Fruit fly (Drosophila melanogaster) whole organism, embryonic: ENCODE measurements around the gene CG34436.

Source experiments
- Atf6 ChIP-seq: fragments of 200-800 bp; sonication (Bioruptor generic); IDR thresholded peaks from 2 replicates; pipeline ENCODE4 v1.3.6; 2022; ENCODE audit warnings: missing biosample characterization, missing genetic modification characterization
- BEAF-32 ChIP-seq: fragments of 200-800 bp; sonication (Bioruptor generic); optimal IDR thresholded peaks from 3 replicates; lab custom pipeline; 2017; ENCODE audit warnings: missing biosample characterization, missing genetic modification characterization, mild to moderate bottlenecking, moderate library complexity, missing genetic modification reagents
- Blimp-1 ChIP-seq: fragments of 200-800 bp; sonication (Bioruptor generic); optimal IDR thresholded peaks from 3 replicates; lab custom pipeline; 2018; ENCODE audit warnings: missing biosample characterization, missing genetic modification characterization, mild to moderate bottlenecking, moderate library complexity, missing genetic modification reagents
- Bteb2 ChIP-seq: fragments of 200-800 bp; sonication (Bioruptor generic); optimal IDR thresholded peaks from 2 replicates; lab custom pipeline; 2016; ENCODE audit warnings: missing biosample characterization, missing genetic modification characterization
- CG13296 ChIP-seq: fragments of 200-800 bp; sonication (Bioruptor generic); optimal IDR thresholded peaks from 3 replicates; lab custom pipeline; 2018; ENCODE audit warnings: missing biosample characterization, mild to moderate bottlenecking, missing genetic modification characterization
- CG13894 ChIP-seq: fragments of 200-800 bp; sonication (Bioruptor generic); optimal IDR thresholded peaks from 3 replicates; lab custom pipeline; 2018; ENCODE audit warnings: missing biosample characterization, mild to moderate bottlenecking, missing genetic modification characterization, moderate library complexity
- CG15514 ChIP-seq: fragments of 200-800 bp; sonication (Bioruptor generic); optimal IDR thresholded peaks from 3 replicates; lab custom pipeline; 2017; ENCODE audit warnings: missing biosample characterization, missing genetic modification characterization, mild to moderate bottlenecking, moderate library complexity, missing genetic modification reagents
- CG18599 ChIP-seq: fragments of 200-800 bp; sonication (Bioruptor generic); optimal IDR thresholded peaks from 3 replicates; lab custom pipeline; 2017; ENCODE audit warnings: missing biosample characterization, missing genetic modification characterization, mild to moderate bottlenecking, moderate library complexity, missing genetic modification reagents
- CG2120 ChIP-seq: fragments of 200-800 bp; sonication (Bioruptor generic); optimal IDR thresholded peaks from 3 replicates; lab custom pipeline; 2016; ENCODE audit warnings: missing biosample characterization, missing genetic modification characterization
- CG2875 ChIP-seq: fragments of 200-800 bp; sonication (Bioruptor generic); optimal IDR thresholded peaks from 2 replicates; lab custom pipeline; 2017; ENCODE audit warnings: missing biosample characterization, mild to moderate bottlenecking, missing genetic modification characterization, missing genetic modification reagents
- CG3281 ChIP-seq: fragments of 200-800 bp; sonication (Bioruptor generic); optimal IDR thresholded peaks from 3 replicates; lab custom pipeline; 2017; ENCODE audit warnings: missing biosample characterization, mild to moderate bottlenecking, missing genetic modification characterization
- CG34376 ChIP-seq: fragments of 200-800 bp; sonication (Bioruptor generic); optimal IDR thresholded peaks from 2 replicates; lab custom pipeline; 2018; ENCODE audit warnings: missing biosample characterization, mild to moderate bottlenecking, missing genetic modification characterization
- CG3847 ChIP-seq: fragments of 200-800 bp; sonication (Bioruptor generic); IDR thresholded peaks from 2 replicates; pipeline ENCODE4 v1.3.6; 2022; ENCODE audit warnings: missing biosample characterization, missing genetic modification characterization
- CG7745 ChIP-seq: fragments of 200-800 bp; sonication (Bioruptor generic); optimal IDR thresholded peaks from 2 replicates; lab custom pipeline; 2018; ENCODE audit warnings: missing biosample characterization, mild to moderate bottlenecking, missing genetic modification characterization, moderate library complexity
- CG7987 ChIP-seq: fragments of 200-800 bp; sonication (Bioruptor generic); optimal IDR thresholded peaks from 2 replicates; lab custom pipeline; 2018; ENCODE audit warnings: missing biosample characterization, mild to moderate bottlenecking, missing genetic modification characterization, moderate library complexity
- CG8089 ChIP-seq: fragments of 200-800 bp; sonication (Bioruptor generic); optimal IDR thresholded peaks from 3 replicates; lab custom pipeline; 2016; ENCODE audit warnings: missing biosample characterization, missing genetic modification characterization
- CG8359 ChIP-seq: fragments of 200-800 bp; sonication (Bioruptor generic); optimal IDR thresholded peaks from 2 replicates; lab custom pipeline; 2017; ENCODE audit warnings: missing biosample characterization, mild to moderate bottlenecking, missing genetic modification characterization, borderline replicate concordance
- CG9215 ChIP-seq: fragments of 200-800 bp; sonication (Bioruptor generic); IDR thresholded peaks from 2 replicates; pipeline ENCODE4 v1.3.6; 2022; ENCODE audit warnings: missing biosample characterization, missing genetic modification characterization
- CG9437 ChIP-seq: fragments of 200-800 bp; sonication (Bioruptor generic); optimal IDR thresholded peaks from 2 replicates; lab custom pipeline; 2018; ENCODE audit warnings: missing biosample characterization, mild to moderate bottlenecking, missing genetic modification characterization
- CTCF ChIP-seq: fragments of 200-800 bp; sonication (Bioruptor generic); optimal IDR thresholded peaks from 2 replicates; lab custom pipeline; 2017; ENCODE audit warnings: missing biosample characterization, mild to moderate bottlenecking, missing genetic modification characterization, moderate library complexity
- Dfd ChIP-seq, 2 experiments: fragments of >200 bp; optimal IDR thresholded peaks; 2 replicates each; lab custom pipeline; 2017; ENCODE audit warnings: missing biosample characterization in 2 of 2, missing genetic modification characterization in 2 of 2
- Dip3 ChIP-seq: fragments of 200-800 bp; sonication (Bioruptor generic); optimal IDR thresholded peaks from 3 replicates; lab custom pipeline; 2016; ENCODE audit warnings: missing biosample characterization, missing genetic modification characterization
- Dll ChIP-seq: fragments of 200-800 bp; sonication (Bioruptor generic); IDR thresholded peaks from 4 replicates; pipeline ENCODE4 v1.3.6; 2022; ENCODE audit warnings: missing biosample characterization, missing genetic modification characterization; ENCODE audit not compliant: partially characterized antibody
- E2f2 ChIP-seq: fragments of 200-800 bp; sonication (Bioruptor generic); IDR thresholded peaks from 2 replicates; pipeline ENCODE4 v1.3.6; 2022; ENCODE audit warnings: missing biosample characterization, missing genetic modification characterization
- Fer1 ChIP-seq: fragments of 200-800 bp; sonication (Bioruptor generic); optimal IDR thresholded peaks from 2 replicates; lab custom pipeline; 2017; ENCODE audit warnings: missing biosample characterization, mild to moderate bottlenecking, missing genetic modification characterization
- Fer3 ChIP-seq: fragments of 200-800 bp; sonication (Bioruptor generic); optimal IDR thresholded peaks from 2 replicates; lab custom pipeline; 2018; ENCODE audit warnings: missing biosample characterization, mild to moderate bottlenecking, missing genetic modification characterization, moderate library complexity
- Hr51 ChIP-seq, 2 experiments: fragments of 200-800 bp; sonication (Bioruptor generic); optimal IDR thresholded peaks; 2 replicates in 1 of 2; 3 replicates in 1 of 2; lab custom pipeline; 2016 to 2018; ENCODE audit warnings: missing biosample characterization in 2 of 2, missing genetic modification characterization in 2 of 2, mild to moderate bottlenecking in 1 of 2, moderate library complexity in 1 of 2
- Kr ChIP-seq: fragments of 200-800 bp; sonication (Bioruptor generic); optimal IDR thresholded peaks from 2 replicates; lab custom pipeline; 2017; ENCODE audit warnings: missing biosample characterization, mild to moderate bottlenecking, missing genetic modification characterization
- NFAT ChIP-seq: fragments of 200-800 bp; sonication (Bioruptor generic); IDR thresholded peaks from 2 replicates; pipeline ENCODE4 v1.3.6; 2022; ENCODE audit warnings: missing biosample characterization, missing genetic modification characterization
- ac ChIP-seq: fragments of 200-800 bp; sonication (Bioruptor generic); optimal IDR thresholded peaks from 3 replicates; lab custom pipeline; 2017; ENCODE audit warnings: missing biosample characterization, mild to moderate bottlenecking, missing genetic modification characterization
- ara ChIP-seq: fragments of 200-800 bp; sonication (Bioruptor generic); IDR thresholded peaks from 2 replicates; pipeline ENCODE4 v1.3.6; 2022; ENCODE audit warnings: missing biosample characterization, missing genetic modification characterization
- bigmax ChIP-seq: fragments of 200-800 bp; sonication (Bioruptor generic); optimal IDR thresholded peaks from 2 replicates; lab custom pipeline; 2018; ENCODE audit warnings: missing biosample characterization, mild to moderate bottlenecking, missing genetic modification characterization
- corto ChIP-seq: fragments of 200-800 bp; sonication (Bioruptor generic); optimal IDR thresholded peaks from 2 replicates; lab custom pipeline; 2016; ENCODE audit warnings: missing biosample characterization, mild to moderate bottlenecking, missing genetic modification characterization, moderate library complexity
- crp ChIP-seq, 2 experiments: fragments of 200-800 bp; sonication (Bioruptor generic); optimal IDR thresholded peaks; 2 replicates in 1 of 2; 3 replicates in 1 of 2; lab custom pipeline; 2017; ENCODE audit warnings: missing biosample characterization in 2 of 2, missing genetic modification characterization in 2 of 2, mild to moderate bottlenecking in 1 of 2, moderate library complexity in 1 of 2
- exex ChIP-seq: fragments of 200-800 bp; sonication (Bioruptor generic); optimal IDR thresholded peaks from 4 replicates; lab custom pipeline; 2018; ENCODE audit warnings: missing biosample characterization, mild to moderate bottlenecking, missing genetic modification characterization, moderate library complexity
- ftz-f1 ChIP-seq: fragments of 200-800 bp; sonication (Bioruptor generic); optimal IDR thresholded peaks from 2 replicates; lab custom pipeline; 2016; ENCODE audit warnings: missing biosample characterization, missing genetic modification characterization
- gem ChIP-seq: fragments of 200-800 bp; sonication (Bioruptor generic); optimal IDR thresholded peaks from 2 replicates; lab custom pipeline; 2019; ENCODE audit warnings: missing biosample characterization, mild to moderate bottlenecking, missing genetic modification characterization, moderate library complexity
- her ChIP-seq: fragments of 200-800 bp; sonication (Bioruptor generic); optimal IDR thresholded peaks from 2 replicates; lab custom pipeline; 2016; ENCODE audit warnings: missing biosample characterization, missing genetic modification characterization
- lab ChIP-seq: fragments of 200-800 bp; sonication (Bioruptor generic); optimal IDR thresholded peaks from 3 replicates; lab custom pipeline; 2017; ENCODE audit warnings: missing biosample characterization, missing genetic modification characterization, mild to moderate bottlenecking, moderate library complexity, missing genetic modification reagents
- pros ChIP-seq: fragments of 200-800 bp; sonication (Bioruptor generic); optimal IDR thresholded peaks from 3 replicates; lab custom pipeline; 2019; ENCODE audit warnings: missing biosample characterization, mild to moderate bottlenecking, missing genetic modification characterization, moderate library complexity
- psq ChIP-seq: fragments of 200-800 bp; sonication (Bioruptor generic); optimal IDR thresholded peaks from 2 replicates; lab custom pipeline; 2017; ENCODE audit warnings: missing biosample characterization, missing genetic modification characterization
- rib ChIP-seq: fragments of 200-800 bp; sonication (Bioruptor generic); IDR thresholded peaks from 2 replicates; pipeline ENCODE4 v1.3.6; 2022; ENCODE audit warnings: missing biosample characterization, missing genetic modification characterization
- slbo ChIP-seq: fragments of 200-800 bp; sonication (Bioruptor generic); IDR thresholded peaks from 2 replicates; pipeline ENCODE4 v1.3.6; 2022; ENCODE audit warnings: missing biosample characterization, missing genetic modification characterization
- stwl ChIP-seq: fragments of 200-800 bp; sonication (Bioruptor generic); optimal IDR thresholded peaks from 3 replicates; lab custom pipeline; 2018; ENCODE audit warnings: missing biosample characterization, mild to moderate bottlenecking, missing genetic modification characterization, moderate library complexity
- tll ChIP-seq, 2 experiments: fragments of 200-800 bp in 1 of 2; fragments of >200 bp in 1 of 2; sonication (Bioruptor generic) in 1 of 2; optimal IDR thresholded peaks; 2 replicates each; lab custom pipeline; 2017 to 2019; ENCODE audit warnings: missing biosample characterization in 2 of 2, missing genetic modification characterization in 2 of 2, mild to moderate bottlenecking in 1 of 2, moderate library complexity in 1 of 2
- tna ChIP-seq: fragments of 200-800 bp; sonication (Bioruptor generic); IDR thresholded peaks from 2 replicates; pipeline ENCODE4 v1.3.6; 2022; ENCODE audit warnings: missing biosample characterization, missing genetic modification characterization; ENCODE audit not compliant: partially characterized antibody
- ttk ChIP-seq: fragments of 200-800 bp; sonication (Bioruptor generic); IDR thresholded peaks from 2 replicates; pipeline ENCODE4 v2.1.2; 2022; ENCODE audit warnings: missing biosample characterization, missing genetic modification characterization
- vvl ChIP-seq: fragments of 200-800 bp; sonication (Bioruptor generic); IDR thresholded peaks from 2 replicates; pipeline ENCODE4 v1.3.6; 2022; ENCODE audit warnings: missing biosample characterization, missing genetic modification characterization

Gene CG34436

dm6 chr3R:28330266-28331125, 48.1 kb downstream of the CG34436 start (continued):
- TF ChIP-seq crp (GFP tag; optimal IDR thresholded peaks at IDR 0.05; lab: Kevin White, UChicago), result peak in 1 of 2 experiments; percentile 62
- TF ChIP-seq NFAT, result no peak
- TF ChIP-seq CG13296 (GFP tag; lab: Kevin White, UChicago), result no peak
- TF ChIP-seq CG13894, result peak; percentile 78
- peak; percentile 12 for TF ChIP-seq CG15514 (GFP tag; lab: Kevin White, UChicago)
- TF ChIP-seq Fer1, result peak; percentile 19
- no peak for TF ChIP-seq CG9215
- no peak for TF ChIP-seq pros (GFP tag; lab: Kevin White, UChicago)
- TF ChIP-seq ac (GFP tag; lab: Kevin White, UChicago), result no peak
- peak; percentile 52; the same call in 1 of the 4 replicates for TF ChIP-seq Dll (GFP tag; lab: Robert Waterston, UW)
- no peak for TF ChIP-seq CG3847 (GFP tag; lab: Robert Waterston, UW)
- no peak for TF ChIP-seq Dfd (GFP tag; optimal IDR thresholded peaks at IDR 0.05; lab: Kevin White, UChicago)
- peak; percentile 61 for TF ChIP-seq CG18599 (GFP tag; lab: Kevin White, UChicago)
- TF ChIP-seq gem (tag; lab: Kevin White, UChicago), result no peak
- TF ChIP-seq CG7745 (tag; lab: Kevin White, UChicago), result no peak
- no peak for TF ChIP-seq CG2875 (GFP tag; lab: Kevin White, UChicago)
- no peak for TF ChIP-seq Hr51 (GFP tag; optimal IDR thresholded peaks at IDR 0.05; lab: Kevin White, UChicago)
- peak; percentile 30 for TF ChIP-seq lab
- TF ChIP-seq Bteb2 (GFP tag; lab: Kevin White, UChicago), result no peak
- TF ChIP-seq CTCF (GFP tag; lab: Kevin White, UChicago), result no peak
- peak; percentile 46 for TF ChIP-seq her (GFP tag; lab: Kevin White, UChicago)
- TF ChIP-seq CG8359 (GFP tag; lab: Kevin White, UChicago), result no peak
- peak; percentile 44 for TF ChIP-seq bigmax (GFP tag; lab: Kevin White, UChicago)
- peak; percentile 99 for TF ChIP-seq CG9437 (GFP tag; lab: Kevin White, UChicago)
- TF ChIP-seq Blimp-1 (GFP tag; lab: Kevin White, UChicago), result peak; percentile 88
- no peak for TF ChIP-seq slbo (GFP tag; lab: Robert Waterston, UW)
- TF ChIP-seq Fer3, result no peak
- TF ChIP-seq Kr (GFP tag; lab: Kevin White, UChicago), result no peak
- TF ChIP-seq CG8089 (GFP tag; lab: Kevin White, UChicago), result no peak
- peak; percentile 18 for TF ChIP-seq CG7987 (GFP tag; lab: Kevin White, UChicago)
- TF ChIP-seq CG2120 (GFP tag; lab: Kevin White, UChicago), result peak; percentile 12
- TF ChIP-seq BEAF-32 (GFP tag; lab: Kevin White, UChicago), result peak; percentile 10
- no peak for TF ChIP-seq ara
- peak; percentile 61 for TF ChIP-seq E2f2 (GFP tag; lab: Robert Waterston, UW)
- TF ChIP-seq ftz-f1 (GFP tag; lab: Kevin White, UChicago), result no peak
- peak; percentile 33 for TF ChIP-seq CG3281
- no peak for TF ChIP-seq rib
- peak; percentile 85 for TF ChIP-seq CG34376 (GFP tag; lab: Kevin White, UChicago)
- TF ChIP-seq ttk (GFP tag; lab: Robert Waterston, UW), result no peak
- TF ChIP-seq stwl, result peak; percentile 25
- no peak for TF ChIP-seq corto
- no peak for TF ChIP-seq Dip3
- peak; percentile 77 for TF ChIP-seq vvl (GFP tag; lab: Robert Waterston, UW)
- peak; percentile 38 for TF ChIP-seq exex (tag; lab: Kevin White, UChicago)
- TF ChIP-seq psq (GFP tag; lab: Kevin White, UChicago), result no peak
- TF ChIP-seq tll (GFP tag; optimal IDR thresholded peaks at IDR 0.05; lab: Kevin White, UChicago), result no peak
- peak; percentile 50; the same call in 1 of the 2 replicates for TF ChIP-seq tna (GFP tag; lab: Robert Waterston, UW)
- peak; percentile 25; the same call in 1 of the 2 replicates for TF ChIP-seq Atf6 (GFP tag; lab: Robert Waterston, UW)
